Worm (Caenorhabditis elegans): ENCODE results near the gene mps-2.
"Not testable (repeated sequence)": the region's sequence is repeated elsewhere in the genome, so short reads cannot be mapped to it uniquely, and the experiment has no call there.

- TF ChIP-seq ceh-9, elt-2 (tag; optimal IDR thresholded peaks at IDR 0.05): not testable (repeated sequence)
Observed at ce11 chrII:312110-312509, at the start of gene mps-2.
